Fruit fly (Drosophila melanogaster) whole organism, embryonic: ENCODE measurements around the gene CG3909.

Experiments used
- CG10267 ChIP-seq: fragments of 200-800 bp; sonication (Bioruptor generic); optimal IDR thresholded peaks from 2 replicates; lab custom pipeline; 2018; ENCODE audit warnings: missing biosample characterization, mild to moderate bottlenecking, missing genetic modification characterization, moderate library complexity
- CG10274 ChIP-seq: fragments of 200-800 bp; sonication (Bioruptor generic); optimal IDR thresholded peaks from 3 replicates; lab custom pipeline; 2017; ENCODE audit warnings: missing biosample characterization, mild to moderate bottlenecking, missing genetic modification characterization
- CG11723 ChIP-seq: fragments of 200-800 bp; sonication (Bioruptor generic); optimal IDR thresholded peaks from 2 replicates; lab custom pipeline; 2017; ENCODE audit warnings: missing biosample characterization, mild to moderate bottlenecking, missing genetic modification characterization
- CG12391 ChIP-seq: fragments of 200-800 bp; sonication (Bioruptor generic); optimal IDR thresholded peaks from 3 replicates; lab custom pipeline; 2018; ENCODE audit warnings: missing biosample characterization, mild to moderate bottlenecking, missing genetic modification characterization, moderate library complexity
- CG13894 ChIP-seq: fragments of 200-800 bp; sonication (Bioruptor generic); optimal IDR thresholded peaks from 3 replicates; lab custom pipeline; 2018; ENCODE audit warnings: missing biosample characterization, mild to moderate bottlenecking, missing genetic modification characterization, moderate library complexity
- CG17802 ChIP-seq: fragments of 200-800 bp; sonication (Bioruptor generic); optimal IDR thresholded peaks from 2 replicates; lab custom pipeline; 2018; ENCODE audit warnings: missing biosample characterization, mild to moderate bottlenecking, missing genetic modification characterization, moderate library complexity
- CG1792 ChIP-seq: fragments of 200-800 bp; sonication (Bioruptor generic); optimal IDR thresholded peaks from 2 replicates; lab custom pipeline; 2016; ENCODE audit warnings: missing biosample characterization, missing genetic modification characterization
- CG1832 ChIP-seq: fragments of 200-800 bp; sonication (Bioruptor generic); optimal IDR thresholded peaks from 2 replicates; lab custom pipeline; 2017; ENCODE audit warnings: missing biosample characterization, mild to moderate bottlenecking, missing genetic modification characterization, inconsistent platforms
- CG18619 ChIP-seq: fragments of 200-800 bp; sonication (Bioruptor generic); optimal IDR thresholded peaks from 3 replicates; lab custom pipeline; 2017; ENCODE audit warnings: missing biosample characterization, mild to moderate bottlenecking, missing genetic modification characterization
- CG2129 ChIP-seq: fragments of 200-800 bp; sonication (Bioruptor generic); IDR thresholded peaks from 2 replicates; pipeline ENCODE4 v1.3.6; 2022; ENCODE audit warnings: missing biosample characterization, missing genetic modification characterization; ENCODE audit not compliant: partially characterized antibody
- CG2875 ChIP-seq: fragments of 200-800 bp; sonication (Bioruptor generic); optimal IDR thresholded peaks from 2 replicates; lab custom pipeline; 2017; ENCODE audit warnings: missing biosample characterization, mild to moderate bottlenecking, missing genetic modification characterization, missing genetic modification reagents
- CG31224 ChIP-seq: fragments of 200-800 bp; sonication (Bioruptor generic); IDR thresholded peaks from 2 replicates; pipeline ENCODE4 v1.3.6; 2022; ENCODE audit warnings: missing biosample characterization, missing genetic modification characterization
- CG32532 ChIP-seq: fragments of 200-800 bp; sonication (Bioruptor generic); IDR thresholded peaks from 2 replicates; pipeline ENCODE4 v1.3.6; 2022; ENCODE audit warnings: missing biosample characterization, missing genetic modification characterization
- CG32772 ChIP-seq: fragments of 200-800 bp; sonication (Bioruptor generic); IDR thresholded peaks from 2 replicates; pipeline ENCODE4 v1.3.6; 2022; ENCODE audit warnings: missing biosample characterization, missing genetic modification characterization
- CG3281 ChIP-seq: fragments of 200-800 bp; sonication (Bioruptor generic); optimal IDR thresholded peaks from 3 replicates; lab custom pipeline; 2017; ENCODE audit warnings: missing biosample characterization, mild to moderate bottlenecking, missing genetic modification characterization
- CG33213 ChIP-seq: fragments of 200-800 bp; sonication (Bioruptor generic); optimal IDR thresholded peaks from 3 replicates; lab custom pipeline; 2016; ENCODE audit warnings: missing biosample characterization, missing genetic modification characterization
- CG33557 ChIP-seq: fragments of 200-800 bp; sonication (Bioruptor generic); optimal IDR thresholded peaks from 2 replicates; lab custom pipeline; 2019; ENCODE audit warnings: missing biosample characterization, mild to moderate bottlenecking, missing genetic modification characterization, moderate library complexity
- CG34422 ChIP-seq: fragments of 200-800 bp; sonication (Bioruptor generic); IDR thresholded peaks from 3 replicates; pipeline ENCODE4 v1.3.6; 2022; ENCODE audit warnings: missing biosample characterization, missing genetic modification characterization
- CG3838 ChIP-seq: fragments of 200-800 bp; sonication (Bioruptor generic); optimal IDR thresholded peaks from 3 replicates; lab custom pipeline; 2016; ENCODE audit warnings: missing biosample characterization, missing genetic modification characterization
- CG4854 ChIP-seq: fragments of 200-800 bp; sonication (Bioruptor generic); optimal IDR thresholded peaks from 2 replicates; lab custom pipeline; 2016; ENCODE audit warnings: missing biosample characterization, missing genetic modification characterization, inconsistent platforms
- CG5953 ChIP-seq: fragments of 200-800 bp; sonication (Bioruptor generic); IDR thresholded peaks from 2 replicates; pipeline ENCODE4 v1.3.6; 2022; ENCODE audit warnings: missing biosample characterization, missing genetic modification characterization
- CG6654 ChIP-seq: fragments of 200-800 bp; sonication (Bioruptor generic); optimal IDR thresholded peaks from 2 replicates; lab custom pipeline; 2017; ENCODE audit warnings: missing biosample characterization, mild to moderate bottlenecking, missing genetic modification characterization
- CG6765 ChIP-seq: fragments of 200-800 bp; sonication (Bioruptor generic); optimal IDR thresholded peaks from 3 replicates; lab custom pipeline; 2017; ENCODE audit warnings: missing biosample characterization, mild to moderate bottlenecking, missing genetic modification characterization
- CG8944 ChIP-seq: fragments of 200-800 bp; sonication (Bioruptor generic); optimal IDR thresholded peaks from 3 replicates; lab custom pipeline; 2016; ENCODE audit warnings: missing biosample characterization, missing genetic modification characterization
- CG9876 ChIP-seq: fragments of 200-800 bp; sonication (Bioruptor generic); optimal IDR thresholded peaks from 2 replicates; lab custom pipeline; 2016; ENCODE audit warnings: missing biosample characterization, missing genetic modification characterization
- Dbx ChIP-seq: fragments of 200-800 bp; sonication (Bioruptor generic); IDR thresholded peaks from 3 replicates; pipeline ENCODE4 v1.3.6; 2022; ENCODE audit warnings: missing biosample characterization, missing genetic modification characterization
- Deaf1 ChIP-seq: fragments of 200-800 bp; optimal IDR thresholded peaks from 3 replicates; lab custom pipeline; 2019; ENCODE audit warnings: missing biosample characterization, mild to moderate bottlenecking, missing genetic modification characterization, moderate library complexity
- Dip2 ChIP-seq: fragments of 200-800 bp; sonication (Bioruptor generic); IDR thresholded peaks from 2 replicates; pipeline ENCODE4 v1.3.6; 2022; ENCODE audit warnings: missing biosample characterization, missing genetic modification characterization
- H2.0 ChIP-seq: fragments of 200-800 bp; sonication (Bioruptor generic); IDR thresholded peaks from 2 replicates; pipeline ENCODE4 v1.3.6; 2022; ENCODE audit warnings: missing biosample characterization, missing genetic modification characterization
- Hr78 ChIP-seq, 2 experiments: fragments of 200-800 bp in 1 of 2; fragments of >200 bp in 1 of 2; sonication (Bioruptor generic) in 1 of 2; optimal IDR thresholded peaks; 2 replicates each; lab custom pipeline; 2017 to 2019; ENCODE audit warnings: missing biosample characterization in 2 of 2, missing genetic modification characterization in 2 of 2, mild to moderate bottlenecking in 1 of 2, moderate library complexity in 1 of 2
- Lpt ChIP-seq: fragments of >200 bp; optimal IDR thresholded peaks from 2 replicates; lab custom pipeline; 2018; ENCODE audit warnings: missing biosample characterization, missing genetic modification characterization
- NFAT ChIP-seq: fragments of 200-800 bp; sonication (Bioruptor generic); IDR thresholded peaks from 2 replicates; pipeline ENCODE4 v1.3.6; 2022; ENCODE audit warnings: missing biosample characterization, missing genetic modification characterization
- Sin3A ChIP-seq: fragments of >200 bp; optimal IDR thresholded peaks from 2 replicates; lab custom pipeline; 2018
- Six4 ChIP-seq: fragments of 200-800 bp; sonication (Bioruptor generic); optimal IDR thresholded peaks from 2 replicates; lab custom pipeline; 2016; ENCODE audit warnings: missing biosample characterization, missing genetic modification characterization
- Sry-β ChIP-seq: fragments of 200-800 bp; sonication (Bioruptor generic); optimal IDR thresholded peaks from 2 replicates; lab custom pipeline; 2018; ENCODE audit warnings: missing biosample characterization, mild to moderate bottlenecking, missing genetic modification characterization, moderate library complexity
- Stat92E ChIP-seq, 3 experiments: fragments of >200 bp in 2 of 3; fragments of 200-800 bp in 1 of 3; sonication (Bioruptor generic) in 1 of 3; optimal IDR thresholded peaks; 2 replicates each; lab custom pipeline; 2017 to 2019; ENCODE audit warnings: missing biosample characterization in 3 of 3, missing genetic modification characterization in 3 of 3, mild to moderate bottlenecking in 1 of 3, moderate library complexity in 1 of 3
- Usf ChIP-seq: fragments of 200-800 bp; sonication (Bioruptor generic); optimal IDR thresholded peaks from 2 replicates; lab custom pipeline; 2017; ENCODE audit warnings: missing genotype, missing biosample characterization, missing genetic modification characterization
- al ChIP-seq: fragments of 200-800 bp; sonication (Bioruptor generic); IDR thresholded peaks from 2 replicates; pipeline ENCODE4 v1.3.6; 2022; ENCODE audit warnings: missing biosample characterization, missing genetic modification characterization
- bigmax ChIP-seq: fragments of 200-800 bp; sonication (Bioruptor generic); optimal IDR thresholded peaks from 2 replicates; lab custom pipeline; 2018; ENCODE audit warnings: missing biosample characterization, mild to moderate bottlenecking, missing genetic modification characterization
- ci ChIP-seq: fragments of 200-800 bp; sonication (Bioruptor generic); IDR thresholded peaks from 3 replicates; pipeline ENCODE4 v1.3.6; 2022; ENCODE audit warnings: missing biosample characterization, missing genetic modification characterization
- fd96Cb ChIP-seq: fragments of 200-800 bp; sonication (Bioruptor generic); optimal IDR thresholded peaks from 2 replicates; lab custom pipeline; 2018; ENCODE audit warnings: missing biosample characterization, mild to moderate bottlenecking, missing genetic modification characterization, moderate library complexity
- fu2 ChIP-seq: fragments of 200-800 bp; sonication (Bioruptor generic); optimal IDR thresholded peaks from 2 replicates; lab custom pipeline; 2016; ENCODE audit warnings: missing biosample characterization, missing genetic modification characterization
- gsb-n ChIP-seq: fragments of 200-800 bp; sonication (Bioruptor generic); optimal IDR thresholded peaks from 3 replicates; lab custom pipeline; 2018; ENCODE audit warnings: missing biosample characterization, mild to moderate bottlenecking, missing genetic modification characterization
- gt ChIP-seq: fragments of 200-800 bp; sonication (Bioruptor generic); IDR thresholded peaks from 2 replicates; pipeline ENCODE4 v1.3.6; 2022; ENCODE audit warnings: missing biosample characterization, missing genetic modification characterization
- kni ChIP-seq: fragments of 200-800 bp; sonication (Bioruptor generic); optimal IDR thresholded peaks from 3 replicates; lab custom pipeline; 2017; ENCODE audit warnings: mild to moderate bottlenecking, missing biosample characterization, missing genetic modification reagents, missing genetic modification characterization
- pnt ChIP-seq: fragments of 200-800 bp; sonication (Bioruptor generic); optimal IDR thresholded peaks from 3 replicates; lab custom pipeline; 2016; ENCODE audit warnings: missing biosample characterization, missing genetic modification characterization
- pum ChIP-seq: fragments of 200-800 bp; sonication (Bioruptor generic); optimal IDR thresholded peaks from 2 replicates; lab custom pipeline; 2016; ENCODE audit warnings: missing biosample characterization, missing genetic modification characterization
- row ChIP-seq: fragments of 200-800 bp; sonication (Bioruptor generic); IDR thresholded peaks from 3 replicates; pipeline ENCODE4 v1.3.6; 2022; ENCODE audit warnings: missing biosample characterization, missing genetic modification characterization
- sens-2 ChIP-seq: fragments of 200-800 bp; sonication (Bioruptor generic); IDR thresholded peaks from 2 replicates; pipeline ENCODE4 v1.3.6; 2022; ENCODE audit warnings: missing biosample characterization, missing genetic modification characterization
- stc ChIP-seq: fragments of 200-800 bp; sonication (Bioruptor generic); IDR thresholded peaks from 2 replicates; pipeline ENCODE4 v1.3.6; 2022; ENCODE audit warnings: missing biosample characterization, missing genetic modification characterization
- stwl ChIP-seq: fragments of 200-800 bp; sonication (Bioruptor generic); optimal IDR thresholded peaks from 3 replicates; lab custom pipeline; 2018; ENCODE audit warnings: missing biosample characterization, mild to moderate bottlenecking, missing genetic modification characterization, moderate library complexity
- wek ChIP-seq: fragments of 200-800 bp; sonication (Bioruptor generic); optimal IDR thresholded peaks from 3 replicates; lab custom pipeline; 2018; ENCODE audit warnings: missing biosample characterization, mild to moderate bottlenecking, missing genetic modification characterization, moderate library complexity

Gene CG3909

dm6 chr3R:10084914-10085313 is 41.8 kb downstream of the CG3909 start (continued):
- TF ChIP-seq Lpt (GFP tag; lab: Kevin White, UChicago) (no peak), CG5953 (GFP tag; lab: Robert Waterston, UW) (no peak), CG6654 (GFP tag; lab: Kevin White, UChicago) (peak; percentile 16), gsb-n (tag; lab: Kevin White, UChicago) (no peak), kni (GFP tag; lab: Kevin White, UChicago) (no peak), CG10267 (tag; lab: Kevin White, UChicago) (no peak), CG9876 (GFP tag; lab: Kevin White, UChicago) (peak; percentile 28), CG13894 (tag; lab: Kevin White, UChicago) (peak; percentile 20), stwl (tag; lab: Kevin White, UChicago) (no peak), NFAT (GFP tag; lab: Robert Waterston, UW) (peak; percentile 77), bigmax (GFP tag; lab: Kevin White, UChicago) (no peak), gt (GFP tag; lab: Robert Waterston, UW) (no peak), CG6765 (GFP tag; lab: Kevin White, UChicago) (no peak), CG3281 (GFP tag; lab: Kevin White, UChicago) (peak; percentile 79), ci (GFP tag; lab: Robert Waterston, UW) (no peak), CG12391 (tag; lab: Kevin White, UChicago) (peak; percentile 25), CG2129 (GFP tag; lab: Robert Waterston, UW) (no peak), sens-2 (no peak), Hr78 (GFP tag; optimal IDR thresholded peaks at IDR 0.05; lab: Kevin White, UChicago) (no peak), CG32532 (GFP tag; lab: Robert Waterston, UW) (peak; percentile 82), fd96Cb (tag; lab: Kevin White, UChicago) (no peak), CG11723 (GFP tag; lab: Kevin White, UChicago) (no peak), Six4 (GFP tag; lab: Kevin White, UChicago) (no peak), CG33557 (GFP tag; lab: Kevin White, UChicago) (no peak), CG4854 (GFP tag; lab: Kevin White, UChicago) (no peak), Sin3A (lab: Kevin White, UChicago) (no peak), pum (GFP tag; lab: Kevin White, UChicago) (peak; percentile 21), CG17802 (tag; lab: Kevin White, UChicago) (no peak), stc (GFP tag; lab: Robert Waterston, UW) (no peak), fu2 (peak; percentile 63), Dbx (peak; percentile 81), CG32772 (GFP tag; lab: Robert Waterston, UW) (no peak), Deaf1 (no peak), H2.0 (GFP tag; lab: Robert Waterston, UW) (peak; percentile 61; the same call in 1 of the 2 replicates), row (GFP tag; lab: Robert Waterston, UW) (peak; percentile 62), CG33213 (GFP tag; lab: Kevin White, UChicago) (no peak), CG31224 (GFP tag; lab: Robert Waterston, UW) (peak; percentile 56), wek (GFP tag; lab: Kevin White, UChicago) (no peak), Sry-β (no peak), CG34422 (0 out of 3 replicates have a peak, but pooled peaks have one; percentile 39), Usf (peak; percentile 50), pnt (GFP tag; lab: Kevin White, UChicago) (no peak), Stat92E (GFP tag; optimal IDR thresholded peaks at IDR 0.05; lab: Kevin White, UChicago) (no peak), CG18619 (GFP tag; lab: Kevin White, UChicago) (peak; percentile 56), CG3838 (GFP tag; lab: Kevin White, UChicago) (no peak), Dip2 (GFP tag; lab: Robert Waterston, UW) (no peak), CG1792 (GFP tag; lab: Kevin White, UChicago) (no peak), CG1832 (GFP tag; lab: Kevin White, UChicago) (no peak), CG10274 (GFP tag; lab: Kevin White, UChicago) (peak; percentile 22), al (GFP tag; lab: Robert Waterston, UW) (peak; percentile 80), CG8944 (GFP tag; lab: Kevin White, UChicago) (no peak), CG2875 (GFP tag; lab: Kevin White, UChicago) (no peak)
